Worm (Caenorhabditis elegans) whole organism, L2 larva: ENCODE results near the gene nspc-4.

ENCODE experiments used
- R02D3.7 ChIP-seq: fragments of 150-350 bp; optimal IDR thresholded peaks from 2 replicates; lab custom pipeline; 2014; ENCODE audit warnings: missing biosample characterization, missing genetic modification characterization
- lin-13 ChIP-seq: fragments of 150-350 bp; optimal IDR thresholded peaks from 2 replicates; lab custom pipeline; 2014; ENCODE audit warnings: missing biosample characterization, missing genetic modification reagents, missing genetic modification characterization
- unc-55 ChIP-seq: fragments of 150-350 bp; sonication (generic microtip); optimal IDR thresholded peaks from 3 replicates; lab custom pipeline; 2014; ENCODE audit warnings: missing biosample characterization, missing genetic modification reagents, missing genetic modification characterization
- ztf-4 ChIP-seq: fragments of 150-350 bp; optimal IDR thresholded peaks from 2 replicates; lab custom pipeline; 2014; ENCODE audit warnings: missing biosample characterization, missing genetic modification characterization

DNA sequence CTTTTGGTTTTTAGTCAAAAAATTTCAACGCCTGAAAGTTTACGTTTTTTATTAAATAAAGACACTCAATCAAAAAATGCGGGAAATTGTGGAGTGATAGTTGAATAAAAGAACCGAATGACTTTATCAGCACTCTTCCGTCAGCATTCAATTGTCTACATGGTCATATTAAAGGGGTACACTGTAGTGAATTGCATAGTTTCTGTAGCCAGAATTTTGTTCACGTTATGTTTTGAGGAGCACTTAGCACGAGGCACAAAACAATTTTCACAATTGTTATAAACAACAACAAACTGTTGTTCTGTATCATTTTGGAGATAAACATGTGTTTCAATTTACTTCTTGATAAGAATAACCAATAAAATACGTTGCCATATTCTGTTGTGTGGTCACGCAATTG is 10.9 kb upstream of the nspc-4 start, which contains the start of gene D2021.4:
- TF ChIP-seq R02D3.7 (tag; lab: Kevin White, UChicago) (no peak), lin-13 (no peak), unc-55 (no peak), ztf-4 (tag; lab: Kevin White, UChicago) (no peak)
